Worm (Caenorhabditis elegans) whole organism, midembryonic: ENCODE measurements around the gene F26F4.6.

ENCODE experiments used
- T22C8.4 ChIP-seq: fragments of 200-800 bp; sonication (Bioruptor generic); IDR thresholded peaks from 2 replicates; pipeline ENCODE4 v1.3.6; 2022; ENCODE audit warnings: missing genetic modification characterization, missing compliant biosample characterization
- cog-1 ChIP-seq: sonication (generic microtip); optimal IDR thresholded peaks from 2 replicates; lab custom pipeline; 2016; ENCODE audit warnings: missing genetic modification characterization, missing compliant biosample characterization
- flt-1 ChIP-seq: fragments of 200-800 bp; sonication (Bioruptor generic); IDR thresholded peaks from 2 replicates; pipeline ENCODE4 v1.3.6; 2022; ENCODE audit warnings: missing genetic modification characterization, missing compliant biosample characterization
- klf-2 ChIP-seq: fragments of 200-800 bp; sonication (Bioruptor generic); conservative IDR thresholded peaks from 2 replicates; pipeline ENCODE4 v1.3.6; 2022; ENCODE audit warnings: missing genetic modification reagents, missing genetic modification characterization, missing compliant biosample characterization
- med-1 ChIP-seq: sonication (generic microtip); optimal IDR thresholded peaks from 2 replicates; lab custom pipeline; 2017; ENCODE audit warnings: missing genetic modification characterization, mild to moderate bottlenecking, missing compliant biosample characterization, antibody characterized with exemption, missing genetic modification reagents; ENCODE audit not compliant: insufficient read depth
- ref-1 ChIP-seq: fragments of 200-800 bp; sonication (Bioruptor generic); conservative IDR thresholded peaks from 2 replicates; pipeline ENCODE4 v1.3.6; 2022; ENCODE audit warnings: missing genetic modification reagents, missing genetic modification characterization, missing compliant biosample characterization
- tab-1 ChIP-seq: fragments of 200-800 bp; sonication (Bioruptor generic); IDR thresholded peaks from 2 replicates; pipeline ENCODE4 v1.3.6; 2022; ENCODE audit warnings: missing genetic modification characterization, missing compliant biosample characterization
- ztf-23 ChIP-seq: fragments of 200-800 bp; sonication (Bioruptor generic); IDR thresholded peaks from 2 replicates; pipeline ENCODE4 v1.3.6; 2022; ENCODE audit warnings: missing genetic modification reagents, missing genetic modification characterization, missing compliant biosample characterization
- ztf-29 ChIP-seq: fragments of 200-800 bp; sonication (Bioruptor generic); IDR thresholded peaks from 2 replicates; pipeline ENCODE4 v1.3.6; 2022; ENCODE audit warnings: missing genetic modification reagents, missing genetic modification characterization, missing compliant biosample characterization

DNA sequence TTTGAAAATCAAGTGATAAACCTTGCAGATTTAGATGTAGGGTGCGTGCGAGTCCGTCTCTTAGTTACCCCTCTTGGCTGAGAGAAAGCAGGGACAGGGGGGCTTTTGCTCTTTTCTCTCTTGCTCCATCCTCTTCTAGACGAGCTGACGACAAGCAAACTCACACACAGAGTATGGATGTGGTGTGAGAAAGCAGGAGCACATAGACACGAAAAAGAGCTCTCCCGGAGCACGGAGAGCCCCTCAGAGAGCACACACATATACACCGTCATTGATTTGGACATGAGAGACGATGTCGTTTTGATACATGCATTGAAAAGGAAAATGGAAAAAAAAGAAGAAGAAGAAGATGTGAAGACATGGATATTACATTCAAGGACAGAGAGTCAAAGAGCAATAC, 17.8 kb downstream of the F26F4.6 start:
- no peak for TF ChIP-seq T22C8.4 (GFP tag; lab: Robert Waterston, UW)
- no peak for TF ChIP-seq flt-1
- no peak for TF ChIP-seq tab-1
- TF ChIP-seq cog-1 (tag; lab: Kevin White, UChicago): no peak
- no peak for TF ChIP-seq ztf-23 (GFP tag; lab: Robert Waterston, UW)
- no peak for TF ChIP-seq ref-1 (GFP tag; lab: Robert Waterston, UW)
- no peak for TF ChIP-seq med-1 (GFP tag; lab: Kevin White, UChicago)
- TF ChIP-seq klf-2 (GFP tag; lab: Robert Waterston, UW): no peak
- no peak for TF ChIP-seq ztf-29 (GFP tag; lab: Robert Waterston, UW)
